Worm (Caenorhabditis elegans) whole organism, L4 larva: ENCODE data around the gene B0432.7.

Experiments
- aha-1 ChIP-seq: fragments of 150-350 bp; peaks from one replicate; lab custom pipeline; 2014; ENCODE audit warnings: missing biosample characterization, missing genetic modification characterization
- ceh-62 ChIP-seq: sonication (generic microtip); optimal IDR thresholded peaks from 2 replicates; lab custom pipeline; 2017; ENCODE audit warnings: missing biosample characterization, missing genetic modification characterization
- ceh-82 ChIP-seq: sonication (generic microtip); optimal IDR thresholded peaks from 2 replicates; lab custom pipeline; 2017; ENCODE audit warnings: missing biosample characterization, missing genetic modification characterization

DNA sequence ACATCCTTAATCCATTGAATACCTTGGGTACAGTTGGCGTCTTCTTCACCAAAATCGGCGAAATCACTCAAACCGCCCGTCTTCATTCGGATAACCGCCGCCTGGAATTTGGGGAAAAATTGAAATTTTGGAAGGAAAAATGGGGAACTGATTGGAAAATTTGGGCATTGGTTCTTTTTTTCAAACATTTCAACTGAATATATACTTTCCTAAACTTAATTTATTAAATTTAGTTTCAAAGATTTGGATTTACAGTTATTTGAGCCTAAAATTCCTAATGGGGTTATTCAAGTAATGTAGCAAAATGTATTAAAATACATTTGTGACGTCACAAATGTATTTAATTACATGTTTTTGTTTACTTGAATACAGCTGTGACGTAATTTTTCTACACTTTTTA lies 36.1 kb downstream of the B0432.7 start, which contains the start of gene laat-1:
- TF ChIP-seq aha-1 (no peak), ceh-82 (tag; lab: Kevin White, UChicago) (no peak), ceh-62 (tag; lab: Kevin White, UChicago) (no peak)
